Worm (Caenorhabditis elegans) whole organism, L2 larva: ENCODE measurements around the gene F44G4.1.

Experiments used
- C34F6.9 ChIP-seq: fragments of 150-350 bp; optimal IDR thresholded peaks from 2 replicates; lab custom pipeline; 2014; ENCODE audit warnings: missing biosample characterization, missing genetic modification characterization
- F13H6.1 ChIP-seq: sonication (generic microtip); optimal IDR thresholded peaks from 2 replicates; lab custom pipeline; 2016; ENCODE audit warnings: missing genetic modification characterization, missing compliant biosample characterization
- R02D3.7 ChIP-seq: fragments of 150-350 bp; optimal IDR thresholded peaks from 2 replicates; lab custom pipeline; 2014; ENCODE audit warnings: missing biosample characterization, missing genetic modification characterization
- Y55F3AM.14 ChIP-seq: fragments of 200-800 bp; sonication (Bioruptor generic); optimal IDR thresholded peaks from 2 replicates; lab custom pipeline; 2018; ENCODE audit warnings: mild to moderate bottlenecking, missing genetic modification characterization, missing compliant biosample characterization
- ama-1 ChIP-seq: fragments of 150-350 bp; optimal IDR thresholded peaks from 2 replicates; lab custom pipeline; 2018; ENCODE audit warnings: inconsistent platforms
- blmp-1 ChIP-seq: sonication (generic microtip); optimal IDR thresholded peaks from 2 replicates; lab custom pipeline; 2017; ENCODE audit warnings: missing genetic modification characterization, mild to moderate bottlenecking, missing compliant biosample characterization, antibody characterized with exemption, moderate library complexity; ENCODE audit not compliant: insufficient read depth
- ceh-82 ChIP-seq: fragments of 150-350 bp; optimal IDR thresholded peaks from 2 replicates; lab custom pipeline; 2014; ENCODE audit warnings: missing biosample characterization, missing genetic modification characterization
- elt-3 ChIP-seq: sonication (generic microtip); optimal IDR thresholded peaks from 2 replicates; lab custom pipeline; 2017; ENCODE audit warnings: missing biosample characterization, missing genetic modification characterization
- fos-1 ChIP-seq: fragments of 150-350 bp; optimal IDR thresholded peaks from 2 replicates; lab custom pipeline; 2014; ENCODE audit warnings: missing biosample characterization, missing genetic modification characterization
- gmeb-1 ChIP-seq: fragments of 150-350 bp; optimal IDR thresholded peaks from 2 replicates; lab custom pipeline; 2014; ENCODE audit warnings: missing biosample characterization, missing genetic modification characterization
- lin-11 ChIP-seq: fragments of 150-350 bp; sonication (generic microtip); optimal IDR thresholded peaks from 2 replicates; lab custom pipeline; 2014; ENCODE audit warnings: missing biosample characterization, missing genetic modification characterization, inconsistent platforms, mixed read lengths
- lin-39 ChIP-seq: fragments of 150-350 bp; optimal IDR thresholded peaks from 2 replicates; lab custom pipeline; 2014; ENCODE audit warnings: missing biosample characterization, missing genetic modification reagents, missing genetic modification characterization
- lsy-2 ChIP-seq, 2 experiments: fragments of 150-350 bp in 1 of 2; sonication (generic microtip) in 1 of 2; optimal IDR thresholded peaks; 2 replicates each; lab custom pipeline; 2014 to 2017; ENCODE audit warnings: missing biosample characterization in 2 of 2, missing genetic modification characterization in 2 of 2
- mbf-1 ChIP-seq: sonication (generic microtip); optimal IDR thresholded peaks from 2 replicates; lab custom pipeline; 2017; ENCODE audit warnings: missing biosample characterization, missing genetic modification characterization
- mdl-1 ChIP-seq, 2 experiments: fragments of 150-350 bp in 1 of 2; sonication (generic microtip) in 1 of 2; optimal IDR thresholded peaks; 2 replicates each; lab custom pipeline; 2017; ENCODE audit warnings: missing biosample characterization in 2 of 2, missing genetic modification characterization in 2 of 2
- nhr-10 ChIP-seq: sonication (generic microtip); optimal IDR thresholded peaks from 2 replicates; lab custom pipeline; 2017; ENCODE audit warnings: missing biosample characterization, missing genetic modification characterization
- nhr-11 ChIP-seq: fragments of 150-350 bp; optimal IDR thresholded peaks from 2 replicates; lab custom pipeline; 2014; ENCODE audit warnings: missing biosample characterization, missing genetic modification characterization
- nhr-12 ChIP-seq: fragments of 150-350 bp; optimal IDR thresholded peaks from 2 replicates; lab custom pipeline; 2014; ENCODE audit warnings: missing biosample characterization, missing genetic modification characterization
- nhr-129 ChIP-seq: fragments of 150-350 bp; optimal IDR thresholded peaks from 2 replicates; lab custom pipeline; 2014; ENCODE audit warnings: missing biosample characterization, missing genetic modification characterization
- nhr-6 ChIP-seq: fragments of 150-350 bp; optimal IDR thresholded peaks from 2 replicates; lab custom pipeline; 2014; ENCODE audit warnings: missing biosample characterization, missing genetic modification characterization
- nhr-77 ChIP-seq: fragments of 150-350 bp; optimal IDR thresholded peaks from 2 replicates; lab custom pipeline; 2014; ENCODE audit warnings: missing biosample characterization, missing genetic modification characterization
- peb-1 ChIP-seq: fragments of 150-350 bp; optimal IDR thresholded peaks from 2 replicates; lab custom pipeline; 2014; ENCODE audit warnings: missing biosample characterization, missing genetic modification characterization
- sma-3 ChIP-seq: sonication (generic microtip); optimal IDR thresholded peaks from 2 replicates; lab custom pipeline; 2016; ENCODE audit warnings: missing genetic modification reagents, missing genetic modification characterization, missing compliant biosample characterization
- sma-9 ChIP-seq, 2 experiments: fragments of 150-350 bp in 1 of 2; sonication (generic microtip) in 1 of 2; optimal IDR thresholded peaks; 2 replicates each; lab custom pipeline; 2014 to 2016; ENCODE audit warnings: missing genetic modification characterization in 2 of 2, mild to moderate bottlenecking in 1 of 2, missing biosample characterization in 1 of 2, missing compliant biosample characterization in 1 of 2, missing genetic modification reagents in 1 of 2, moderate library complexity in 1 of 2
- snpc-4 ChIP-seq: fragments of 150-350 bp; optimal IDR thresholded peaks from 2 replicates; lab custom pipeline; 2014; ENCODE audit warnings: missing biosample characterization, missing genetic modification characterization
- unc-39 ChIP-seq: fragments of 150-350 bp; optimal IDR thresholded peaks from 2 replicates; lab custom pipeline; 2014; ENCODE audit warnings: missing biosample characterization, missing genetic modification characterization
- unc-55 ChIP-seq: fragments of 150-350 bp; sonication (generic microtip); optimal IDR thresholded peaks from 3 replicates; lab custom pipeline; 2014; ENCODE audit warnings: missing biosample characterization, missing genetic modification reagents, missing genetic modification characterization
- zag-1 ChIP-seq: fragments of 150-350 bp; optimal IDR thresholded peaks from 2 replicates; lab custom pipeline; 2014; ENCODE audit warnings: missing biosample characterization, missing genetic modification characterization
- ztf-1 ChIP-seq: fragments of 200-800 bp; sonication (Bioruptor generic); conservative IDR thresholded peaks from 2 replicates; pipeline ENCODE4 v1.3.6; 2022; ENCODE audit warnings: missing genetic modification characterization, missing compliant biosample characterization
- ztf-11 ChIP-seq: sonication (generic microtip); optimal IDR thresholded peaks from 2 replicates; lab custom pipeline; 2017; ENCODE audit warnings: missing biosample characterization, missing genetic modification characterization
- ztf-4 ChIP-seq: fragments of 150-350 bp; optimal IDR thresholded peaks from 2 replicates; lab custom pipeline; 2014; ENCODE audit warnings: missing biosample characterization, missing genetic modification characterization

F44G4.1 gene

ce11 chrII:8969251-8970183 is 24.9 kb upstream of the F44G4.1 start, which contains the start of the genes szy-20 and C18E9.5 (continued):
- TF ChIP-seq Y55F3AM.14 (GFP tag; lab: Kevin White, UChicago) (no peak), gmeb-1 (tag; lab: Kevin White, UChicago) (peak; percentile 96), F13H6.1 (tag; lab: Kevin White, UChicago) (peak; percentile 83), elt-3 (tag; lab: Kevin White, UChicago) (no peak), blmp-1 (tag; lab: Kevin White, UChicago) (no peak), lsy-2 (tag; optimal IDR thresholded peaks at IDR 0.05; lab: Kevin White, UChicago) (peak; percentile 86 to 94), mdl-1 (tag; optimal IDR thresholded peaks at IDR 0.05; lab: Kevin White, UChicago) (peak in 1 of 2 experiments; percentile 23), snpc-4 (tag; lab: Kevin White, UChicago) (peak; percentile 26), fos-1 (tag; lab: Kevin White, UChicago) (peak; percentile 94), zag-1 (tag; lab: Kevin White, UChicago) (peak; percentile 73), nhr-77 (tag; lab: Kevin White, UChicago) (no peak), nhr-10 (tag; lab: Kevin White, UChicago) (peak; percentile 35), lin-11 (tag; lab: Kevin White, UChicago) (peak; percentile 61), ztf-4 (peak; percentile 41), ama-1 (no peak), mbf-1 (tag; lab: Kevin White, UChicago) (no peak), peb-1 (tag; lab: Kevin White, UChicago) (no peak), ceh-82 (tag; lab: Kevin White, UChicago) (no peak), nhr-12 (tag; lab: Kevin White, UChicago) (no peak), C34F6.9 (tag; lab: Kevin White, UChicago) (peak; percentile 90), ztf-11 (tag; lab: Kevin White, UChicago) (no peak), lin-39 (tag; lab: Kevin White, UChicago) (no peak), ztf-1 (GFP tag; lab: Robert Waterston, UW) (no peak), R02D3.7 (peak; percentile 63)

ce11 chrII:8973516-8974043 is 20.9 kb upstream of the F44G4.1 start, which contains the start of gene tomm-40:
tomm-40 (minus strand) TSS chrII:8973566.
- no peak for TF ChIP-seq unc-39 (tag; lab: Kevin White, UChicago)
- TF ChIP-seq C34F6.9 (tag; lab: Kevin White, UChicago): peak; percentile 39
- TF ChIP-seq sma-9 (GFP tag; optimal IDR thresholded peaks at IDR 0.05; lab: Kevin White, UChicago): no peak
- no peak for TF ChIP-seq sma-9 (tag; optimal IDR thresholded peaks at IDR 0.05; lab: Kevin White, UChicago)
- peak; percentile 37 for TF ChIP-seq unc-55 (GFP tag; lab: Kevin White, UChicago)
- no peak for TF ChIP-seq R02D3.7

ce11 chrII:8982683-8983082 is 11.8 kb upstream of the F44G4.1 start, which contains the start of gene C18E9.7:
C18E9.7 (minus strand) TSS chrII:8982783.
- TF ChIP-seq F13H6.1 (tag; lab: Kevin White, UChicago) (no peak), ztf-1 (GFP tag; lab: Robert Waterston, UW) (no peak), nhr-11 (no peak), sma-3 (GFP tag; lab: Kevin White, UChicago) (no peak), sma-9 (GFP tag; optimal IDR thresholded peaks at IDR 0.05; lab: Kevin White, UChicago) (no peak), sma-9 (tag; optimal IDR thresholded peaks at IDR 0.05; lab: Kevin White, UChicago) (no peak)

ce11 chrII:8987962-8988361 is 6.5 kb upstream of the F44G4.1 start, which contains the start of gene C18E9.8:
C18E9.8 (minus strand) TSS chrII:8988062.
- TF ChIP-seq nhr-6 (tag; lab: Kevin White, UChicago) (no peak), nhr-129 (tag; lab: Kevin White, UChicago) (peak; percentile 7), ceh-82 (tag; lab: Kevin White, UChicago) (no peak), zag-1 (tag; lab: Kevin White, UChicago) (no peak)
